Worm (Caenorhabditis elegans) whole organism, midembryonic: ENCODE results near the gene efl-3.

Source experiments
- T22C8.4 ChIP-seq: fragments of 200-800 bp; sonication (Bioruptor generic); IDR thresholded peaks from 2 replicates; pipeline ENCODE4 v1.3.6; 2022; ENCODE audit warnings: missing genetic modification characterization, missing compliant biosample characterization
- cog-1 ChIP-seq: sonication (generic microtip); optimal IDR thresholded peaks from 2 replicates; lab custom pipeline; 2016; ENCODE audit warnings: missing genetic modification characterization, missing compliant biosample characterization
- klf-2 ChIP-seq: fragments of 200-800 bp; sonication (Bioruptor generic); conservative IDR thresholded peaks from 2 replicates; pipeline ENCODE4 v1.3.6; 2022; ENCODE audit warnings: missing genetic modification reagents, missing genetic modification characterization, missing compliant biosample characterization
- ref-1 ChIP-seq: fragments of 200-800 bp; sonication (Bioruptor generic); conservative IDR thresholded peaks from 2 replicates; pipeline ENCODE4 v1.3.6; 2022; ENCODE audit warnings: missing genetic modification reagents, missing genetic modification characterization, missing compliant biosample characterization
- tab-1 ChIP-seq: fragments of 200-800 bp; sonication (Bioruptor generic); IDR thresholded peaks from 2 replicates; pipeline ENCODE4 v1.3.6; 2022; ENCODE audit warnings: missing genetic modification characterization, missing compliant biosample characterization

- TF ChIP-seq cog-1 (tag; lab: Kevin White, UChicago) = no peak
- TF ChIP-seq klf-2 = no peak
- TF ChIP-seq T22C8.4 (GFP tag; lab: Robert Waterston, UW) = no peak
- TF ChIP-seq tab-1 = no peak
- TF ChIP-seq ref-1 (GFP tag; lab: Robert Waterston, UW) = no peak
These were observed 2.9 kb upstream of the efl-3 start for ce11 chrII:8409538-8409937.
